Fruit fly (Drosophila melanogaster) whole organism, embryonic: ENCODE results near the gene CG7231.

Experiments used
- Aef1 ChIP-seq: fragments of 200-800 bp; sonication (Bioruptor generic); IDR thresholded peaks from 3 replicates; pipeline ENCODE4 v1.3.6; 2022; ENCODE audit warnings: missing biosample characterization, missing genetic modification characterization
- Atf-2 ChIP-seq: fragments of 200-800 bp; sonication (Bioruptor generic); optimal IDR thresholded peaks from 2 replicates; lab custom pipeline; 2016; ENCODE audit warnings: missing biosample characterization, missing genetic modification characterization
- Awh ChIP-seq: fragments of 200-800 bp; sonication (Bioruptor generic); IDR thresholded peaks from 2 replicates; pipeline ENCODE4, ENCODE4 v1.3.6; 2022; ENCODE audit warnings: missing biosample characterization, missing genetic modification characterization
- B-H1 ChIP-seq: fragments of 200-800 bp; sonication (Bioruptor generic); IDR thresholded peaks from 3 replicates; pipeline ENCODE4 v1.3.6; 2022; ENCODE audit warnings: missing biosample characterization, missing genetic modification characterization
- Blimp-1 ChIP-seq: fragments of 200-800 bp; sonication (Bioruptor generic); optimal IDR thresholded peaks from 3 replicates; lab custom pipeline; 2018; ENCODE audit warnings: missing biosample characterization, missing genetic modification characterization, mild to moderate bottlenecking, moderate library complexity, missing genetic modification reagents
- CG10979 ChIP-seq: fragments of 200-800 bp; sonication (Bioruptor generic); optimal IDR thresholded peaks from 2 replicates; lab custom pipeline; 2018; ENCODE audit warnings: missing biosample characterization, mild to moderate bottlenecking, missing genetic modification characterization, moderate library complexity
- CG12744 ChIP-seq: fragments of 200-800 bp; sonication (Bioruptor generic); optimal IDR thresholded peaks from 2 replicates; lab custom pipeline; 2016; ENCODE audit warnings: missing biosample characterization, missing genetic modification characterization
- CG13775 ChIP-seq: fragments of 200-800 bp; sonication (Bioruptor generic); optimal IDR thresholded peaks from 3 replicates; lab custom pipeline; 2017; ENCODE audit warnings: missing biosample characterization, mild to moderate bottlenecking, missing genetic modification characterization
- CG14050 ChIP-seq: fragments of 200-800 bp; sonication (Bioruptor generic); IDR thresholded peaks from 3 replicates; pipeline ENCODE4 v1.3.6; 2022; ENCODE audit warnings: missing biosample characterization, missing genetic modification characterization
- CG1529 ChIP-seq: fragments of 200-800 bp; sonication (Bioruptor generic); optimal IDR thresholded peaks from 3 replicates; lab custom pipeline; 2018; ENCODE audit warnings: missing biosample characterization, missing genetic modification characterization
- CG2120 ChIP-seq: fragments of 200-800 bp; sonication (Bioruptor generic); optimal IDR thresholded peaks from 3 replicates; lab custom pipeline; 2016; ENCODE audit warnings: missing biosample characterization, missing genetic modification characterization
- CG30431 ChIP-seq: fragments of 200-800 bp; sonication (Bioruptor generic); optimal IDR thresholded peaks from 2 replicates; lab custom pipeline; 2017; ENCODE audit warnings: missing biosample characterization, missing genetic modification characterization
- CG3726 ChIP-seq: fragments of 200-800 bp; sonication (Bioruptor generic); IDR thresholded peaks from 3 replicates; pipeline ENCODE4, ENCODE4 v1.3.6; 2022; ENCODE audit warnings: missing biosample characterization, missing genetic modification characterization
- CG5953 ChIP-seq: fragments of 200-800 bp; sonication (Bioruptor generic); IDR thresholded peaks from 2 replicates; pipeline ENCODE4 v1.3.6; 2022; ENCODE audit warnings: missing biosample characterization, missing genetic modification characterization
- CG6683 ChIP-seq: fragments of 200-800 bp; sonication (Bioruptor generic); optimal IDR thresholded peaks from 2 replicates; lab custom pipeline; 2017; ENCODE audit warnings: missing biosample characterization, mild to moderate bottlenecking, missing genetic modification characterization, missing genetic modification reagents
- CG6689 ChIP-seq: fragments of 200-800 bp; sonication (Bioruptor generic); IDR thresholded peaks from 2 replicates; pipeline ENCODE4 v1.3.6; 2022; ENCODE audit warnings: missing biosample characterization, missing genetic modification characterization
- CG7556 ChIP-seq: fragments of 200-800 bp; sonication (Bioruptor generic); optimal IDR thresholded peaks from 2 replicates; lab custom pipeline; 2017; ENCODE audit warnings: missing biosample characterization, mild to moderate bottlenecking, missing genetic modification characterization
- CG7786 ChIP-seq: fragments of 200-800 bp; sonication (Bioruptor generic); optimal IDR thresholded peaks from 2 replicates; lab custom pipeline; 2016; ENCODE audit warnings: missing biosample characterization, missing genetic modification characterization
- CG9817 ChIP-seq: fragments of 200-800 bp; sonication (Bioruptor generic); optimal IDR thresholded peaks from 2 replicates; lab custom pipeline; 2018; ENCODE audit warnings: missing biosample characterization, mild to moderate bottlenecking, missing genetic modification characterization, moderate library complexity
- Camta ChIP-seq: fragments of 200-800 bp; sonication (Bioruptor generic); optimal IDR thresholded peaks from 2 replicates; lab custom pipeline; 2016; ENCODE audit warnings: missing biosample characterization, missing genetic modification characterization
- Chrac-16 ChIP-seq: fragments of 200-800 bp; sonication (Bioruptor generic); optimal IDR thresholded peaks from 3 replicates; lab custom pipeline; 2016; ENCODE audit warnings: missing biosample characterization, missing genetic modification characterization
- CkIIα-i1 ChIP-seq: fragments of 200-800 bp; sonication (Bioruptor generic); IDR thresholded peaks from 2 replicates; pipeline ENCODE4 v1.3.6; 2022; ENCODE audit warnings: missing biosample characterization, missing genetic modification characterization
- Dbx ChIP-seq: fragments of 200-800 bp; sonication (Bioruptor generic); IDR thresholded peaks from 3 replicates; pipeline ENCODE4 v1.3.6; 2022; ENCODE audit warnings: missing biosample characterization, missing genetic modification characterization
- Elba2 ChIP-seq: fragments of 200-800 bp; sonication (Bioruptor generic); optimal IDR thresholded peaks from 3 replicates; lab custom pipeline; 2016; ENCODE audit warnings: missing biosample characterization, missing genetic modification characterization
- Hsf ChIP-seq: fragments of 200-800 bp; sonication (Bioruptor generic); optimal IDR thresholded peaks from 3 replicates; lab custom pipeline; 2016; ENCODE audit warnings: missing biosample characterization, missing genetic modification characterization
- Mad ChIP-seq: fragments of 200-800 bp; sonication (Bioruptor generic); optimal IDR thresholded peaks from 2 replicates; lab custom pipeline; 2016; ENCODE audit warnings: missing biosample characterization, missing genetic modification characterization
- Myb ChIP-seq: fragments of 200-800 bp; sonication (Bioruptor generic); optimal IDR thresholded peaks from 2 replicates; lab custom pipeline; 2016; ENCODE audit warnings: missing biosample characterization, missing genetic modification characterization
- NC2β ChIP-seq: fragments of 200-800 bp; sonication (Bioruptor generic); optimal IDR thresholded peaks from 2 replicates; lab custom pipeline; 2016; ENCODE audit warnings: missing biosample characterization, missing genetic modification characterization
- Nf-YC ChIP-seq: fragments of 200-800 bp; optimal IDR thresholded peaks from 3 replicates; lab custom pipeline; 2019; ENCODE audit warnings: missing biosample characterization, mild to moderate bottlenecking, missing genetic modification characterization, moderate library complexity
- Rfx ChIP-seq: fragments of 200-800 bp; sonication (Bioruptor generic); IDR thresholded peaks from 2 replicates; pipeline ENCODE4 v1.3.6; 2022; ENCODE audit warnings: missing biosample characterization, missing genetic modification characterization
- ac ChIP-seq: fragments of 200-800 bp; sonication (Bioruptor generic); optimal IDR thresholded peaks from 3 replicates; lab custom pipeline; 2017; ENCODE audit warnings: missing biosample characterization, mild to moderate bottlenecking, missing genetic modification characterization
- ap ChIP-seq: fragments of 200-800 bp; sonication (Bioruptor generic); IDR thresholded peaks from 2 replicates; pipeline ENCODE4 v1.3.6; 2022; ENCODE audit warnings: missing biosample characterization, missing genetic modification characterization
- cg ChIP-seq: fragments of 200-800 bp; sonication (Bioruptor generic); optimal IDR thresholded peaks from 3 replicates; lab custom pipeline; 2019; ENCODE audit warnings: missing biosample characterization, mild to moderate bottlenecking, missing genetic modification characterization, moderate library complexity
- croc ChIP-seq: fragments of 200-800 bp; sonication (Bioruptor generic); conservative IDR thresholded peaks from 3 replicates; pipeline ENCODE4 v1.3.6; 2022; ENCODE audit warnings: missing biosample characterization, missing genetic modification characterization
- dan ChIP-seq: fragments of 200-800 bp; sonication (Bioruptor generic); IDR thresholded peaks from 2 replicates; pipeline ENCODE4 v1.3.6; 2022; ENCODE audit warnings: missing biosample characterization, missing genetic modification characterization
- dati ChIP-seq: fragments of 200-800 bp; sonication (Bioruptor generic); IDR thresholded peaks from 2 replicates; pipeline ENCODE4 v1.3.6; 2022; ENCODE audit warnings: missing biosample characterization, missing genetic modification characterization
- dysf ChIP-seq: fragments of 200-800 bp; sonication (Bioruptor generic); IDR thresholded peaks from 3 replicates; pipeline ENCODE4 v1.3.6; 2022; ENCODE audit warnings: missing biosample characterization, missing genetic modification characterization
- fu2 ChIP-seq: fragments of 200-800 bp; sonication (Bioruptor generic); optimal IDR thresholded peaks from 2 replicates; lab custom pipeline; 2016; ENCODE audit warnings: missing biosample characterization, missing genetic modification characterization
- gce ChIP-seq: fragments of 200-800 bp; sonication (Bioruptor generic); IDR thresholded peaks from 3 replicates; pipeline ENCODE4 v1.3.6; 2022; ENCODE audit warnings: missing biosample characterization, missing genetic modification characterization
- kah ChIP-seq: fragments of 200-800 bp; sonication (Bioruptor generic); optimal IDR thresholded peaks from 2 replicates; lab custom pipeline; 2018; ENCODE audit warnings: missing biosample characterization, mild to moderate bottlenecking, missing genetic modification characterization
- lbe ChIP-seq: fragments of 200-800 bp; sonication (Bioruptor generic); optimal IDR thresholded peaks from 2 replicates; lab custom pipeline; 2016; ENCODE audit warnings: missing biosample characterization, mild to moderate bottlenecking, missing genetic modification characterization
- nerfin-1 ChIP-seq: fragments of 200-800 bp; sonication (Bioruptor generic); optimal IDR thresholded peaks from 3 replicates; lab custom pipeline; 2019; ENCODE audit warnings: missing biosample characterization, mild to moderate bottlenecking, missing genetic modification characterization, moderate library complexity
- onecut ChIP-seq: fragments of 200-800 bp; sonication (Bioruptor generic); IDR thresholded peaks from 2 replicates; pipeline ENCODE4 v1.3.6; 2022; ENCODE audit warnings: missing biosample characterization, missing genetic modification characterization
- ranshi ChIP-seq: fragments of 200-800 bp; sonication (Bioruptor generic); IDR thresholded peaks from 2 replicates; pipeline ENCODE4 v1.3.6; 2022; ENCODE audit warnings: missing biosample characterization, missing genetic modification characterization
- repo ChIP-seq: fragments of 200-800 bp; sonication (Bioruptor generic); optimal IDR thresholded peaks from 2 replicates; lab custom pipeline; 2016; ENCODE audit warnings: missing biosample characterization, missing genetic modification characterization
- seq ChIP-seq: fragments of 200-800 bp; sonication (Bioruptor generic); IDR thresholded peaks from 2 replicates; pipeline ENCODE4 v1.3.6; 2022; ENCODE audit warnings: missing biosample characterization, missing genetic modification characterization
- shn ChIP-seq: fragments of 200-800 bp; sonication (Bioruptor generic); optimal IDR thresholded peaks from 3 replicates; lab custom pipeline; 2016; ENCODE audit warnings: missing biosample characterization, missing genetic modification characterization
- slp2 ChIP-seq: fragments of 200-800 bp; sonication (Bioruptor generic); optimal IDR thresholded peaks from 2 replicates; lab custom pipeline; 2016; ENCODE audit warnings: missing biosample characterization, missing genetic modification characterization
- tx ChIP-seq: fragments of 200-800 bp; sonication (Bioruptor generic); optimal IDR thresholded peaks from 2 replicates; lab custom pipeline; 2016; ENCODE audit warnings: missing biosample characterization, missing genetic modification characterization
- vfl ChIP-seq: fragments of 200-800 bp; sonication (Bioruptor generic); optimal IDR thresholded peaks from 2 replicates; lab custom pipeline; 2016; ENCODE audit warnings: missing biosample characterization, missing genetic modification characterization
- vnd ChIP-seq: fragments of 200-800 bp; sonication (Bioruptor generic); IDR thresholded peaks from 3 replicates; pipeline ENCODE4 v1.3.6; 2022; ENCODE audit warnings: missing biosample characterization, missing genetic modification characterization; ENCODE audit not compliant: partially characterized antibody
- wdn ChIP-seq: fragments of 200-800 bp; sonication (Bioruptor generic); IDR thresholded peaks from 2 replicates; pipeline ENCODE4 v1.3.6; 2022; ENCODE audit warnings: missing biosample characterization, missing genetic modification characterization

Gene CG7231

DNA sequence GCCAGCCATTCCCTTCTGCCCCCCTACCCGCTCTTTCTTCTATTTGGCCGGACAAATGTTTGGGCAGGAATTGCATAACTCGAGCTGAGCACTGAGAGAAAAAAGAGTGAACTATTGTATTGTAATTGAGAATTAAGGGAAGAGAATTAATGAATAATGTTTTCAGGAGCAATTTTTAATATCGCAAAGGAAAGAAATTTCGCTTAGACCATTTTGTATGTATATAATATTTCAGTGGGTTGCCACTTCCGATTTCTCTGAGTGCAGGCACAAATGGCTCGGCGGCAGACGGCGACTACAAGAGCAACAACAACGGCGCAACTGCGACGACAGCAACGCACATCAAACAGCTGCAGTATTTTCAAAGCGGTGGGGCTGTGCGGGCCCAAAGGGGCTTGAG lies 19.1 kb upstream of the CG7231 start (continued):
- peak; percentile 77 for TF ChIP-seq ranshi
- no peak for TF ChIP-seq vfl (GFP tag; lab: Kevin White, UChicago)
- peak; percentile 73; the same call in 2 of the 3 replicates for TF ChIP-seq CG14050
- TF ChIP-seq fu2 (GFP tag; lab: Kevin White, UChicago): peak; percentile 59
- peak; percentile 45 for TF ChIP-seq dati (GFP tag; lab: Robert Waterston, UW)
- TF ChIP-seq repo (GFP tag; lab: Kevin White, UChicago): peak; percentile 60
- TF ChIP-seq dysf (GFP tag; lab: Robert Waterston, UW): peak; percentile 80
- peak; percentile 11 for TF ChIP-seq Elba2 (GFP tag; lab: Kevin White, UChicago)
- TF ChIP-seq vnd (GFP tag; lab: Robert Waterston, UW): no peak
- TF ChIP-seq croc (GFP tag; lab: Robert Waterston, UW): peak; percentile 65
- TF ChIP-seq Myb: peak; percentile 39
- peak; percentile 29 for TF ChIP-seq nerfin-1 (tag; lab: Kevin White, UChicago)
- TF ChIP-seq shn (GFP tag; lab: Kevin White, UChicago): peak; percentile 33
- TF ChIP-seq CG12744: peak; percentile 62
- TF ChIP-seq onecut (GFP tag; lab: Robert Waterston, UW): peak; percentile 74
- TF ChIP-seq slp2 (GFP tag; lab: Kevin White, UChicago): peak; percentile 69
- TF ChIP-seq Aef1 (GFP tag; lab: Robert Waterston, UW): peak; percentile 82
- TF ChIP-seq dan (GFP tag; lab: Robert Waterston, UW): no peak
- peak; percentile 67 for TF ChIP-seq Dbx (GFP tag; lab: Robert Waterston, UW)
- peak; percentile 70; the same call in 1 of the 2 replicates for TF ChIP-seq CG5953 (GFP tag; lab: Robert Waterston, UW)
- peak; percentile 51; the same call in 1 of the 2 replicates for TF ChIP-seq wdn (GFP tag; lab: Robert Waterston, UW)
- peak; percentile 82 for TF ChIP-seq ap (GFP tag; lab: Robert Waterston, UW)
- peak; percentile 84 for TF ChIP-seq CG6689 (GFP tag; lab: Robert Waterston, UW)
- TF ChIP-seq CG30431: peak; percentile 43
- peak; percentile 80 for TF ChIP-seq Awh (GFP tag; lab: Robert Waterston, UW)
- peak; percentile 47 for TF ChIP-seq CG9817 (tag; lab: Kevin White, UChicago)
- TF ChIP-seq lbe: no peak
- peak; percentile 71 for TF ChIP-seq Chrac-16 (GFP tag; lab: Kevin White, UChicago)
- TF ChIP-seq CG3726 (GFP tag; lab: Robert Waterston, UW): peak; percentile 67; the same call in 2 of the 3 replicates
- TF ChIP-seq CG13775 (GFP tag; lab: Kevin White, UChicago): peak; percentile 61
- peak; percentile 77 for TF ChIP-seq B-H1 (GFP tag; lab: Robert Waterston, UW)
- TF ChIP-seq CG1529 (GFP tag; lab: Kevin White, UChicago): peak; percentile 40
- TF ChIP-seq CG2120 (GFP tag; lab: Kevin White, UChicago): peak; percentile 60
- TF ChIP-seq kah (GFP tag; lab: Kevin White, UChicago): peak; percentile 38
- TF ChIP-seq Mad (GFP tag; lab: Kevin White, UChicago): peak; percentile 67
- TF ChIP-seq CG7556 (GFP tag; lab: Kevin White, UChicago): peak; percentile 72
- peak; percentile 13 for TF ChIP-seq Nf-YC (tag; lab: Kevin White, UChicago)
- peak; percentile 75 for TF ChIP-seq Camta
- TF ChIP-seq Atf-2 (GFP tag; lab: Kevin White, UChicago): peak; percentile 14
- peak; percentile 6; the same call in 1 of the 2 replicates for TF ChIP-seq CkIIα-i1
- peak; percentile 71 for TF ChIP-seq Rfx (GFP tag; lab: Robert Waterston, UW)
- peak; percentile 71 for TF ChIP-seq Hsf (GFP tag; lab: Kevin White, UChicago)
- no peak for TF ChIP-seq cg (GFP tag; lab: Kevin White, UChicago)
- peak; percentile 64 for TF ChIP-seq Blimp-1
- peak; percentile 41 for TF ChIP-seq CG7786 (GFP tag; lab: Kevin White, UChicago)
- TF ChIP-seq seq (GFP tag; lab: Robert Waterston, UW): peak; percentile 81
- peak; percentile 73; the same call in 2 of the 3 replicates for TF ChIP-seq gce
- no peak for TF ChIP-seq ac (GFP tag; lab: Kevin White, UChicago)
- TF ChIP-seq CG10979 (tag; lab: Kevin White, UChicago): peak; percentile 63
- peak; percentile 65 for TF ChIP-seq NC2β (GFP tag; lab: Kevin White, UChicago)
- TF ChIP-seq CG6683 (GFP tag; lab: Kevin White, UChicago): peak; percentile 5
- TF ChIP-seq tx (GFP tag; lab: Kevin White, UChicago): peak; percentile 39
